Worm (Caenorhabditis elegans): ENCODE data around the gene spin-2.

DNA sequence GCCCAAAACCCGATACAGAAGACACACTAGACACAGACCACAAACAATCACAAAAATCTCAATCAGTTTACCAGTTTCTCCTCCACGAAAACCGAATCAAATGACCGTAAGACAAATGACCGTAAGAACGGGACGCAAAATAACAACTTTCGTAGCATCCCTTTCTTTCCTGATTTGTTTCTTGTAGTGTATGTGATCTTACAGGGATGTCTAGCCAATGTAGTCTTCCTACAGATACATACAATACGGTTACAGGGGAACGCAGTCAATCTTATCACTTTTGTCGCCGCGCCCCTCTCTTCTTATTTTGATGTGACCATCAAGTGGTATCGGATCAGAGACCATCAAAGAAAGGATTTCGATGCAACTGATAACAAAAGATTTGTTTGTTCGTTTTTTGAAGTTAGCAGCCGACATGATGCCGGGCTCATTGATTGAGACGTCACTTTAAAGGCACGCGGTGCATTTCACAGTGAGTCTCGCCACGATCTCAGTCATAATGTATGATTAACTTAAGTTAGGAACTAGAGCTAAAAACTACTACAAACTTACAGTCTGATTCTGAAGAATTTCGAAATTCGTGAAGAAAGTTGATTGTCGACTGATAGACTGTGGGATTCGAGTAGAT lies 11.1 kb upstream of the spin-2 start:
- TF ChIP-seq pha-4 (tag; optimal IDR thresholded peaks at IDR 0.05): no peak
- no peak for TF ChIP-seq skn-1 (tag; optimal IDR thresholded peaks at IDR 0.05)
- no peak for TF ChIP-seq unc-39 (tag; optimal IDR thresholded peaks at IDR 0.05)
- peak; percentile 17 for TF ChIP-seq nhr-25 (tag; optimal IDR thresholded peaks at IDR 0.05)
- TF ChIP-seq nhr-237 (tag; optimal IDR thresholded peaks at IDR 0.05): no peak
- TF ChIP-seq snpc-4 (tag; optimal IDR thresholded peaks at IDR 0.05): no peak
- TF ChIP-seq elt-3 (tag; optimal IDR thresholded peaks at IDR 0.05): peak in 2 of 3 experiments; percentile 43 to 47
- no peak for TF ChIP-seq sea-2 (GFP tag; optimal IDR thresholded peaks at IDR 0.05)
- no peak for TF ChIP-seq nfya-1 (tag; optimal IDR thresholded peaks at IDR 0.05; ENCODE audit: insufficient read depth)
- TF ChIP-seq nhr-43 (tag; optimal IDR thresholded peaks at IDR 0.05; ENCODE audit: poor library complexity, severe bottlenecking): peak; percentile 63

Data from whole organism, L3 larva.